Worm (Caenorhabditis elegans) whole organism, L4/young adult: ENCODE measurements around the gene Y53G8AL.3.

ENCODE experiments used
- W03F9.2 ChIP-seq: fragments of 150-350 bp; optimal IDR thresholded peaks from 2 replicates; lab custom pipeline; 2014; ENCODE audit warnings: missing biosample characterization, missing genetic modification characterization
- him-1 ChIP-seq: sonication (generic microtip); optimal IDR thresholded peaks from 2 replicates; lab custom pipeline; 2016; ENCODE audit warnings: missing genotype, missing genetic modification reagents, missing genetic modification characterization, missing compliant biosample characterization

- TF ChIP-seq him-1 (tag; lab: Kevin White, UChicago): no peak
- no peak for TF ChIP-seq W03F9.2 (tag; lab: Kevin White, UChicago)
These were observed 10.8 kb upstream of the Y53G8AL.3 start for ce11 chrIII:3263696-3264095.
